Worm (Caenorhabditis elegans) whole organism, L4 larva: Measurements from ENCODE around the gene Y37H2A.7.

Experiments
- D1046.2 ChIP-seq: fragments of 200-800 bp; sonication (Bioruptor generic); IDR thresholded peaks from 2 replicates; pipeline ENCODE4 v1.3.6; 2022; ENCODE audit warnings: missing genetic modification characterization, missing compliant biosample characterization
- F44E2.7 ChIP-seq: fragments of 200-800 bp; sonication (Bioruptor generic); IDR thresholded peaks from 2 replicates; pipeline ENCODE4 v2.1.2; 2022; ENCODE audit warnings: missing genetic modification characterization, missing compliant biosample characterization
- F49E8.2 ChIP-seq: sonication (generic microtip); optimal IDR thresholded peaks from 2 replicates; lab custom pipeline; 2016; ENCODE audit warnings: missing compliant biosample characterization, mild to moderate bottlenecking, missing genetic modification characterization, borderline replicate concordance
- R02D3.7 ChIP-seq: fragments of 150-350 bp; sonication (generic microtip); optimal IDR thresholded peaks from 3 replicates; lab custom pipeline; 2014; ENCODE audit warnings: missing biosample characterization, missing genetic modification characterization
- T20F7.1 ChIP-seq: fragments of 200-800 bp; sonication (Bioruptor generic); optimal IDR thresholded peaks from 2 replicates; lab custom pipeline; 2018; ENCODE audit warnings: mild to moderate bottlenecking, missing genetic modification characterization, missing compliant biosample characterization
- T26A8.4 ChIP-seq: fragments of 200-800 bp; sonication (Bioruptor generic); IDR thresholded peaks from 2 replicates; pipeline ENCODE4 v1.3.6; 2022; ENCODE audit warnings: missing genetic modification characterization, missing compliant biosample characterization
- Y5F2A.4 ChIP-seq: fragments of 200-800 bp; sonication (Bioruptor generic); optimal IDR thresholded peaks from 2 replicates; lab custom pipeline; 2018; ENCODE audit warnings: mild to moderate bottlenecking, missing genetic modification characterization, missing compliant biosample characterization
- Y75B8A.6 ChIP-seq: fragments of 200-800 bp; sonication (Bioruptor generic); IDR thresholded peaks from 2 replicates; pipeline ENCODE4 v1.3.6; 2022; ENCODE audit warnings: missing genetic modification reagents, missing genetic modification characterization, missing compliant biosample characterization
- ZK337.2 ChIP-seq: fragments of 200-800 bp; sonication (Bioruptor generic); IDR thresholded peaks from 2 replicates; pipeline ENCODE4 v1.3.6; 2022; ENCODE audit warnings: missing genetic modification reagents, missing genetic modification characterization, missing compliant biosample characterization
- aha-1 ChIP-seq: fragments of 150-350 bp; peaks from one replicate; lab custom pipeline; 2014; ENCODE audit warnings: missing biosample characterization, missing genetic modification characterization
- ceh-28 ChIP-seq: fragments of 150-350 bp; optimal IDR thresholded peaks from 2 replicates; lab custom pipeline; 2014; ENCODE audit warnings: missing biosample characterization, missing genetic modification reagents, missing genetic modification characterization
- ceh-62 ChIP-seq: sonication (generic microtip); optimal IDR thresholded peaks from 2 replicates; lab custom pipeline; 2017; ENCODE audit warnings: missing biosample characterization, missing genetic modification characterization
- ceh-82 ChIP-seq: sonication (generic microtip); optimal IDR thresholded peaks from 2 replicates; lab custom pipeline; 2017; ENCODE audit warnings: missing biosample characterization, missing genetic modification characterization
- ces-1 ChIP-seq: fragments of 150-350 bp; sonication (generic microtip); optimal IDR thresholded peaks from 4 replicates; lab custom pipeline; 2014; ENCODE audit warnings: missing biosample characterization, missing genetic modification reagents, missing genetic modification characterization
- daf-12 ChIP-seq: fragments of 150-350 bp; optimal IDR thresholded peaks from 2 replicates; lab custom pipeline; 2014; ENCODE audit warnings: missing biosample characterization, missing genetic modification reagents, missing genetic modification characterization
- daf-16 ChIP-seq, 3 experiments: sonication (generic microtip); optimal IDR thresholded peaks; 2 replicates each; lab custom pipeline; 2016 to 2017; ENCODE audit warnings: missing genetic modification characterization in 3 of 3, missing genetic modification reagents in 3 of 3, mild to moderate bottlenecking in 2 of 3, missing compliant biosample characterization in 2 of 3, missing biosample characterization in 1 of 3, moderate library complexity in 1 of 3
- daf-8 ChIP-seq: fragments of 200-800 bp; sonication (Bioruptor generic); IDR thresholded peaks from 2 replicates; pipeline ENCODE4 v1.3.6; 2022; ENCODE audit warnings: missing genetic modification characterization, missing compliant biosample characterization
- duxl-1 ChIP-seq: sonication (generic microtip); optimal IDR thresholded peaks from 2 replicates; lab custom pipeline; 2016; ENCODE audit warnings: mild to moderate bottlenecking, missing genetic modification characterization, moderate library complexity, missing compliant biosample characterization; ENCODE audit not compliant: poor library complexity
- hmg-1.1 ChIP-seq: fragments of 200-800 bp; sonication (Bioruptor generic); IDR thresholded peaks from 2 replicates; pipeline ENCODE4 v1.3.6; 2022; ENCODE audit warnings: missing genetic modification reagents, missing genetic modification characterization, missing compliant biosample characterization
- lim-7 ChIP-seq: fragments of 200-800 bp; sonication (Bioruptor generic); IDR thresholded peaks from 2 replicates; pipeline ENCODE4 v1.3.6; 2022; ENCODE audit warnings: missing genetic modification characterization, missing compliant biosample characterization
- lin-1 ChIP-seq: fragments of 200-800 bp; sonication (Bioruptor generic); IDR thresholded peaks from 2 replicates; pipeline ENCODE4 v1.3.6; 2022; ENCODE audit warnings: missing genetic modification reagents, missing genetic modification characterization, missing compliant biosample characterization
- lin-15B ChIP-seq: fragments of 150-350 bp; sonication (generic microtip); optimal IDR thresholded peaks from 3 replicates; lab custom pipeline; 2014; ENCODE audit warnings: missing biosample characterization, missing genetic modification characterization
- lin-38 ChIP-seq: fragments of 200-800 bp; sonication (Bioruptor generic); IDR thresholded peaks from 2 replicates; pipeline ENCODE4 v1.3.6; 2022; ENCODE audit warnings: missing genetic modification reagents, missing genetic modification characterization, missing compliant biosample characterization
- lir-3 ChIP-seq: sonication (generic microtip); optimal IDR thresholded peaks from 2 replicates; lab custom pipeline; 2016; ENCODE audit warnings: mild to moderate bottlenecking, missing genetic modification characterization, missing compliant biosample characterization
- madf-5 ChIP-seq, 2 experiments: fragments of 200-800 bp; sonication (Bioruptor generic); IDR thresholded peaks; 2 replicates each; pipeline ENCODE4 v1.3.6; 2022; ENCODE audit warnings: missing compliant biosample characterization in 2 of 2, missing genetic modification characterization in 2 of 2
- mdl-1 ChIP-seq, 2 experiments: fragments of 150-350 bp in 1 of 2; sonication (generic microtip) in 1 of 2; optimal IDR thresholded peaks; 2 replicates each; lab custom pipeline; 2014 to 2017; ENCODE audit warnings: missing biosample characterization in 2 of 2, missing genetic modification characterization in 2 of 2
- mxl-2 ChIP-seq: fragments of 200-800 bp; sonication (Bioruptor generic); conservative IDR thresholded peaks from 2 replicates; pipeline ENCODE4 v1.3.6; 2022; ENCODE audit warnings: missing genetic modification reagents, missing genetic modification characterization, missing compliant biosample characterization
- mxl-3 ChIP-seq: fragments of 200-800 bp; sonication (Bioruptor generic); optimal IDR thresholded peaks from 2 replicates; lab custom pipeline; 2018; ENCODE audit warnings: mild to moderate bottlenecking, missing genetic modification characterization, missing compliant biosample characterization
- nhr-10 ChIP-seq: fragments of 150-350 bp; optimal IDR thresholded peaks from 2 replicates; lab custom pipeline; 2014; ENCODE audit warnings: missing biosample characterization, missing genetic modification characterization
- nhr-102 ChIP-seq: sonication (generic microtip); optimal IDR thresholded peaks from 2 replicates; lab custom pipeline; 2016; ENCODE audit warnings: mild to moderate bottlenecking, missing genetic modification characterization, moderate library complexity, missing compliant biosample characterization
- nhr-11 ChIP-seq: fragments of 150-350 bp; optimal IDR thresholded peaks from 2 replicates; lab custom pipeline; 2014; ENCODE audit warnings: missing biosample characterization, missing genetic modification characterization
- nhr-237 ChIP-seq: sonication (generic microtip); optimal IDR thresholded peaks from 2 replicates; lab custom pipeline; 2017; ENCODE audit warnings: missing biosample characterization, missing genetic modification characterization
- nhr-41 ChIP-seq: fragments of 200-800 bp; sonication (Bioruptor generic); IDR thresholded peaks from 2 replicates; pipeline ENCODE4 v1.3.6; 2022; ENCODE audit warnings: missing genetic modification reagents, missing genetic modification characterization, missing compliant biosample characterization
- saeg-2 ChIP-seq: fragments of 200-800 bp; sonication (Bioruptor generic); IDR thresholded peaks from 2 replicates; pipeline ENCODE4 v1.3.6; 2022; ENCODE audit warnings: missing genetic modification reagents, missing genetic modification characterization, missing compliant biosample characterization
- skn-1 ChIP-seq: fragments of 150-350 bp; optimal IDR thresholded peaks from 2 replicates; lab custom pipeline; 2014; ENCODE audit warnings: missing biosample characterization, missing genetic modification characterization
- snpc-1.2 ChIP-seq: fragments of 200-800 bp; sonication (Bioruptor generic); IDR thresholded peaks from 2 replicates; pipeline ENCODE4 v1.3.6; 2022; ENCODE audit warnings: missing genetic modification reagents, missing genetic modification characterization, missing compliant biosample characterization
- snpc-4 ChIP-seq: fragments of 150-350 bp; optimal IDR thresholded peaks from 2 replicates; lab custom pipeline; 2014; ENCODE audit warnings: missing biosample characterization, missing genetic modification characterization
- spr-3 ChIP-seq: fragments of 200-800 bp; sonication (Bioruptor generic); optimal IDR thresholded peaks from 2 replicates; lab custom pipeline; 2018; ENCODE audit warnings: mild to moderate bottlenecking, missing genetic modification characterization, missing compliant biosample characterization
- tag-97 ChIP-seq: fragments of 200-800 bp; sonication (Bioruptor generic); IDR thresholded peaks from 2 replicates; pipeline ENCODE4 v1.3.6; 2022; ENCODE audit warnings: missing genetic modification characterization, missing compliant biosample characterization
- unc-62 ChIP-seq, 3 experiments: fragments of 150-350 bp in 1 of 3; sonication (generic microtip); optimal IDR thresholded peaks in 2 of 3; peaks in 1 of 3; 1 replicate in 1 of 3; 2 replicates in 2 of 3; lab custom pipeline; 2014 to 2017; ENCODE audit warnings: missing biosample characterization in 3 of 3, missing genetic modification characterization in 3 of 3, missing genetic modification reagents in 3 of 3, missing genotype in 1 of 3
- zip-11 ChIP-seq: fragments of 200-800 bp; sonication (Bioruptor generic); IDR thresholded peaks from 2 replicates; pipeline ENCODE4 v1.3.6; 2022; ENCODE audit warnings: missing genetic modification characterization, missing compliant biosample characterization
- zip-2 ChIP-seq: fragments of 150-350 bp; optimal IDR thresholded peaks from 2 replicates; lab custom pipeline; 2014; ENCODE audit warnings: missing biosample characterization, missing genetic modification characterization
- ztf-7 ChIP-seq: fragments of 150-350 bp; optimal IDR thresholded peaks from 2 replicates; lab custom pipeline; 2014; ENCODE audit warnings: missing biosample characterization, missing genetic modification characterization

Y37H2A.7 gene

DNA sequence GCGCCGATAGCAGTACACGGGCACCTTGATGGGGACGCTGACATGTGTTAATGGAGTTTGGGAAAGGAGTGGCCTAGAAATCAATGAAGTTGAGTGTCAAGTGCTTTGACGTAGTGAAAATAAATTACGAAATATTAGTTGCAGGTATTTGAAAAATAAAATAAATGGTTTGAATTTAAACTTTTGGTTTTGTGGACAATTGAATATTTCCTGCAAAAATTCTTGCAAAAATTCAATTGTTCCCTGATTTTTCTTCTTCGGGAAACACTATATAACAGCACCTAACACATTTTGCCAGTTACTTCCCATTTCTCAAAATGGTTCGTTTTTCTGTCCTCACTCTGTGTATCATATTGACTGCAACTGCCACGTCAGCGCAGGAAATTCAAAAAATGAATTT, 8.3 kb upstream of the Y37H2A.7 start, which contains the start of gene Y37H2A.13 (continued):
- TF ChIP-seq F44E2.7 (GFP tag; lab: Robert Waterston, UW) (no peak), unc-62 (GFP tag; optimal IDR thresholded peaks at IDR 0.05 in 1 of 2; lab: Kevin White, UChicago) (no peak), unc-62 (tag; optimal IDR thresholded peaks at IDR 0.05; lab: Kevin White, UChicago) (no peak), duxl-1 (tag; lab: Kevin White, UChicago) (no peak)

DNA sequence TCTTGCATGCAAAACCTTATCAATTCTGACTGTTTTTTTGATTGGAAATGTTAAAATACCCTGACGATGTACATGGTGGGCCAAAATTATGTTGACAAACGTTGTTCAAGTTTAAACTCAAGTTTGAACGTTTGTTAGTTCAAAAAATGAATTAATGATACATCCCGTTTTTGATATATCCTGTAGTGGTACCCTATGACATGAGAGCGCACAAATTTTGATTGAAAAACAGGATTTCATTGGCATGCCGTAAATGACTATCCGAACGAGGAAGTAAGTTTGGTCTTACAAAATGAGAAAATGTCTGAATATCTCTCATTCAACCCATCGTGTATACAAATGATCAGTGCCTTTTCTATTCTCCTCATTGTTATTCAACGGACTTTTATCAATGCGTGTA, 6.9 kb upstream of the Y37H2A.7 start, which contains the start of gene Y37H2A.11:
Y37H2A.11 (plus strand) TSS at position 301 of the 400 bp plus-strand sequence.
- TF ChIP-seq lin-1 (GFP tag; lab: Robert Waterston, UW) (no peak), Y75B8A.6 (GFP tag; lab: Robert Waterston, UW) (no peak), ces-1 (GFP tag; lab: Kevin White, UChicago) (no peak)

ce11 chrV:18138695-18139094, 4.4 kb upstream of the Y37H2A.7 start, which contains the start of gene Y37H2A.10:
Gene Y37H2A.10 (plus strand): TSS chrV:18138995.
- TF ChIP-seq ceh-62 (tag; lab: Kevin White, UChicago): no peak
- no peak for TF ChIP-seq daf-12
- no peak for TF ChIP-seq mdl-1 (tag; optimal IDR thresholded peaks at IDR 0.05; lab: Kevin White, UChicago)
- no peak for TF ChIP-seq R02D3.7 (tag; lab: Kevin White, UChicago)
- no peak for TF ChIP-seq daf-8 (GFP tag; lab: Robert Waterston, UW)
- TF ChIP-seq mxl-2 (GFP tag; lab: Robert Waterston, UW): no peak
- TF ChIP-seq ces-1 (GFP tag; lab: Kevin White, UChicago): no peak
- no peak for TF ChIP-seq D1046.2 (GFP tag; lab: Robert Waterston, UW)
- TF ChIP-seq lir-3: no peak
- TF ChIP-seq daf-16 (GFP tag; optimal IDR thresholded peaks at IDR 0.05; lab: Kevin White, UChicago): no peak
- TF ChIP-seq daf-16 (tag; optimal IDR thresholded peaks at IDR 0.05; lab: Kevin White, UChicago): no peak
- no peak for TF ChIP-seq ceh-28 (tag; lab: Kevin White, UChicago)
- TF ChIP-seq lin-15B: no peak
- no peak for TF ChIP-seq nhr-102 (tag; lab: Kevin White, UChicago)
- no peak for TF ChIP-seq hmg-1.1 (GFP tag; lab: Robert Waterston, UW)
- TF ChIP-seq ztf-7 (tag; lab: Kevin White, UChicago): no peak
- TF ChIP-seq snpc-1.2 (GFP tag; lab: Robert Waterston, UW): no peak
- no peak for TF ChIP-seq nhr-11

DNA sequence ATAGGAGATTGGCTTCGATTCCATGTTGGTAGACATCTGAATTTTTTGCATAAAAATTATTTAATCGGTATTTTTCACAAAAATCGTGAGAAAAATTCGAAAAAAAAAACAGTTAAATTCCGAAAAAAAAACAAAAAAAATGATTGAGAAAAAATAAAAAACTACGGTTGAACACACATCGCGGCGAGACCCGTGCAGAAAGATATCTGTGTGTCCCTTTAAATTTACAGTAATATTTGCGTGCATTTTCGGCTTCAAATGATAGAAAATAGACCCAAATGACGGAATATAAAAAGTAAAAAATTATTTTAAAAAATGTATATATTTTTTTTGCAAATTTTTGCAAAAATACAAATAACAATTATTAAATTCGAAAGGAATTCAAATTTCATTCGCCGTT, 3.4 kb upstream of the Y37H2A.7 start:
- TF ChIP-seq duxl-1 (tag; lab: Kevin White, UChicago): no peak
- TF ChIP-seq Y75B8A.6 (GFP tag; lab: Robert Waterston, UW): no peak
- no peak for TF ChIP-seq aha-1 (tag; lab: Kevin White, UChicago)
- TF ChIP-seq lim-7: no peak
- TF ChIP-seq T20F7.1 (GFP tag; lab: Kevin White, UChicago): no peak
- no peak for TF ChIP-seq nhr-41 (GFP tag; lab: Robert Waterston, UW)
- TF ChIP-seq Y5F2A.4 (GFP tag; lab: Kevin White, UChicago): no peak

DNA sequence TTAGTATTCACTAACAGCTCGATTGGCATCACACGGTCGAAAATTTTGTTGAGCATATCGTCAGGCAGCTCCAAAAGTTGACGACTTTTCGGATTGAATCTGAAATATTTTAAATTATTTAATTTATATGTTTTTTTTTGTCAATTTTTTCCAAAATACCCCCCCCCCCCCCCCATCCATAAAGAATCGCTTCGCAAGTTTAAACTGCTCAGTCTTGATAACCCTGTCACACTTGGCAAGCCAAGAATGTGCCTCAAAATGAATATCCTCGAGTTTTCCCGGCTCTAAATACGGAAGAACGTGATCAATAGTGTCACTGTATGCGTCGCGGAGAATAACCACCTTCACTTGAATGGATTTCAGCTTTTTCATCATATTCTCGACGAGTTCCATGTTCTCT, 1.1 kb downstream of the Y37H2A.7 start, which contains the start of gene Y37H2A.18:
Y37H2A.18 (minus strand) TSS at position 101 of the 400 bp plus-strand sequence.
- TF ChIP-seq nhr-10 (tag; lab: Kevin White, UChicago) (no peak), nhr-237 (tag; lab: Kevin White, UChicago) (no peak), madf-5 (GFP tag; IDR thresholded peaks at IDR 0.05; lab: Robert Waterston, UW) (no peak), F49E8.2 (no peak), ZK337.2 (GFP tag; lab: Robert Waterston, UW) (no peak), zip-11 (no peak), snpc-4 (tag; lab: Kevin White, UChicago) (no peak), T20F7.1 (GFP tag; lab: Kevin White, UChicago) (no peak), tag-97 (GFP tag; lab: Robert Waterston, UW) (no peak), mxl-3 (no peak), T26A8.4 (GFP tag; lab: Robert Waterston, UW) (no peak), lin-38 (GFP tag; lab: Robert Waterston, UW) (no peak), saeg-2 (GFP tag; lab: Robert Waterston, UW) (no peak), ceh-82 (tag; lab: Kevin White, UChicago) (no peak), zip-2 (no peak), skn-1 (tag; lab: Kevin White, UChicago) (no peak), spr-3 (GFP tag; lab: Kevin White, UChicago) (no peak)
